Fruit fly (Drosophila melanogaster) S2 (cell line): ENCODE data around the gene CG10834.

Experiments
- CG8478 ChIP-seq: fragments of >200 bp; optimal IDR thresholded peaks from 2 replicates; lab custom pipeline; 2018
- CTCF ChIP-seq, 2 experiments: fragments of >200 bp; optimal IDR thresholded peaks; 2 replicates each; lab custom pipeline; 2018

DNA sequence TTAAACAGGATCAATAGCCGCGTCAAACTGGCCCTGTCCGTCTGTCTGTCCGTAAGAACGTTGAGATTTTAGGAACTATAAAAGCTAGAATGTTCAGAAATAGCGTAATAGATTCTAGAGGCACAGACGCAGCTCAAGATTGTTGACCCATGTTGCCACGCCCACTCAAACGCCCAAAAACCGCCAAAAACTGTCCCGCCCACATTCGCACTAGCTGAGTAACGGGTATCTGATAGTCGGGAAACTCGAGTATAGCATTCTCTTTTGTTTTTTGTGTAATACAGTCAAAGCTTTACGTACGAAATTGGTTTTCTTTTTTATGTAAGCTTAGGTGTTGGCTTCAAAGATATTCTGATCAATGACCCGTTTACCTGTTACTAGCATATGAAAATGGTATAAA is 47.3 kb downstream of the CG10834 start:
- TF ChIP-seq CG8478 (lab: Kevin White, UChicago) (no peak), CTCF (optimal IDR thresholded peaks at IDR 0.05; lab: Kevin White, UChicago) (no peak)
